Fruit fly (Drosophila melanogaster) whole organism, embryonic: ENCODE data around the gene Nf-YA.
A peak's percentile ranks its signal among the peaks of the same experiment; 100 is the strongest.

ENCODE experiments used
- Atf-2 ChIP-seq: fragments of 200-800 bp; sonication (Bioruptor generic); optimal IDR thresholded peaks from 2 replicates; lab custom pipeline; 2016; ENCODE audit warnings: missing biosample characterization, missing genetic modification characterization
- B-H1 ChIP-seq: fragments of 200-800 bp; sonication (Bioruptor generic); IDR thresholded peaks from 3 replicates; pipeline ENCODE4 v1.3.6; 2022; ENCODE audit warnings: missing biosample characterization, missing genetic modification characterization
- BtbVII ChIP-seq: fragments of 200-800 bp; sonication (Bioruptor generic); optimal IDR thresholded peaks from 3 replicates; lab custom pipeline; 2017; ENCODE audit warnings: missing biosample characterization, mild to moderate bottlenecking, missing genetic modification characterization
- Bteb2 ChIP-seq: fragments of 200-800 bp; sonication (Bioruptor generic); optimal IDR thresholded peaks from 2 replicates; lab custom pipeline; 2016; ENCODE audit warnings: missing biosample characterization, missing genetic modification characterization
- CG13775 ChIP-seq: fragments of 200-800 bp; sonication (Bioruptor generic); optimal IDR thresholded peaks from 3 replicates; lab custom pipeline; 2017; ENCODE audit warnings: missing biosample characterization, mild to moderate bottlenecking, missing genetic modification characterization
- CG2129 ChIP-seq: fragments of 200-800 bp; sonication (Bioruptor generic); IDR thresholded peaks from 2 replicates; pipeline ENCODE4 v1.3.6; 2022; ENCODE audit warnings: missing biosample characterization, missing genetic modification characterization; ENCODE audit not compliant: partially characterized antibody
- CG2889 ChIP-seq: fragments of 200-800 bp; sonication (Bioruptor generic); IDR thresholded peaks from 3 replicates; pipeline ENCODE4 v1.3.6; 2022; ENCODE audit warnings: missing biosample characterization, missing genetic modification characterization
- CG30403 ChIP-seq: fragments of 200-800 bp; sonication (Bioruptor generic); optimal IDR thresholded peaks from 3 replicates; lab custom pipeline; 2016; ENCODE audit warnings: missing biosample characterization, missing genetic modification characterization
- CG31224 ChIP-seq: fragments of 200-800 bp; sonication (Bioruptor generic); IDR thresholded peaks from 2 replicates; pipeline ENCODE4 v1.3.6; 2022; ENCODE audit warnings: missing biosample characterization, missing genetic modification characterization
- CG3163 ChIP-seq: fragments of 200-800 bp; sonication (Bioruptor generic); optimal IDR thresholded peaks from 3 replicates; lab custom pipeline; 2016; ENCODE audit warnings: missing biosample characterization, missing genetic modification characterization
- CG3838 ChIP-seq: fragments of 200-800 bp; sonication (Bioruptor generic); optimal IDR thresholded peaks from 3 replicates; lab custom pipeline; 2016; ENCODE audit warnings: missing biosample characterization, missing genetic modification characterization
- CG4282 ChIP-seq: fragments of 200-800 bp; sonication (Bioruptor generic); optimal IDR thresholded peaks from 2 replicates; lab custom pipeline; 2016; ENCODE audit warnings: missing biosample characterization, missing genetic modification characterization
- CG6689 ChIP-seq: fragments of 200-800 bp; sonication (Bioruptor generic); IDR thresholded peaks from 2 replicates; pipeline ENCODE4 v1.3.6; 2022; ENCODE audit warnings: missing biosample characterization, missing genetic modification characterization
- CG6791 ChIP-seq: fragments of 200-800 bp; sonication (Bioruptor generic); IDR thresholded peaks from 3 replicates; pipeline ENCODE4 v1.3.6; 2022; ENCODE audit warnings: missing biosample characterization, missing genetic modification characterization; ENCODE audit not compliant: partially characterized antibody
- CG6854 ChIP-seq: fragments of 200-800 bp; sonication (Bioruptor generic); optimal IDR thresholded peaks from 3 replicates; lab custom pipeline; 2017; ENCODE audit warnings: missing biosample characterization, mild to moderate bottlenecking, missing genetic modification characterization
- CG7556 ChIP-seq: fragments of 200-800 bp; sonication (Bioruptor generic); optimal IDR thresholded peaks from 2 replicates; lab custom pipeline; 2017; ENCODE audit warnings: missing biosample characterization, mild to moderate bottlenecking, missing genetic modification characterization
- CG9797 ChIP-seq: fragments of 200-800 bp; sonication (Bioruptor generic); optimal IDR thresholded peaks from 3 replicates; lab custom pipeline; 2018; ENCODE audit warnings: missing biosample characterization, mild to moderate bottlenecking, missing genetic modification characterization
- CG9817 ChIP-seq: fragments of 200-800 bp; sonication (Bioruptor generic); optimal IDR thresholded peaks from 2 replicates; lab custom pipeline; 2018; ENCODE audit warnings: missing biosample characterization, mild to moderate bottlenecking, missing genetic modification characterization, moderate library complexity
- Chrac-16 ChIP-seq: fragments of 200-800 bp; sonication (Bioruptor generic); optimal IDR thresholded peaks from 3 replicates; lab custom pipeline; 2016; ENCODE audit warnings: missing biosample characterization, missing genetic modification characterization
- CrebB ChIP-seq: fragments of 200-800 bp; sonication (Bioruptor generic); optimal IDR thresholded peaks from 3 replicates; lab custom pipeline; 2018; ENCODE audit warnings: missing biosample characterization, mild to moderate bottlenecking, missing genetic modification characterization
- E2f2 ChIP-seq: fragments of 200-800 bp; sonication (Bioruptor generic); IDR thresholded peaks from 2 replicates; pipeline ENCODE4 v1.3.6; 2022; ENCODE audit warnings: missing biosample characterization, missing genetic modification characterization
- ERR ChIP-seq: fragments of 200-800 bp; sonication (Bioruptor generic); optimal IDR thresholded peaks from 2 replicates; lab custom pipeline; 2016; ENCODE audit warnings: missing biosample characterization, missing genetic modification characterization
- HLH54F ChIP-seq: fragments of 200-800 bp; sonication (Bioruptor generic); optimal IDR thresholded peaks from 3 replicates; lab custom pipeline; 2016; ENCODE audit warnings: missing biosample characterization, missing genetic modification characterization
- HmgD ChIP-seq: fragments of 200-800 bp; sonication (Bioruptor generic); optimal IDR thresholded peaks from 3 replicates; lab custom pipeline; 2016; ENCODE audit warnings: missing biosample characterization, missing genetic modification characterization
- MESR4 ChIP-seq: fragments of 200-800 bp; sonication (Bioruptor generic); optimal IDR thresholded peaks from 2 replicates; lab custom pipeline; 2018; ENCODE audit warnings: missing biosample characterization, mild to moderate bottlenecking, missing genetic modification characterization, moderate library complexity
- MTF-1 ChIP-seq: fragments of 200-800 bp; sonication (Bioruptor generic); optimal IDR thresholded peaks from 2 replicates; lab custom pipeline; 2018; ENCODE audit warnings: missing biosample characterization, mild to moderate bottlenecking, missing genetic modification characterization, borderline replicate concordance
- Pdp1 ChIP-seq, 2 experiments: fragments of 200-800 bp; sonication (Bioruptor generic); optimal IDR thresholded peaks; 3 replicates each; lab custom pipeline; 2016; ENCODE audit warnings: missing biosample characterization in 2 of 2, missing genetic modification characterization in 2 of 2, mild to moderate bottlenecking in 1 of 2, moderate library complexity in 1 of 2
- Ravus ChIP-seq: fragments of 200-800 bp; sonication (Bioruptor generic); IDR thresholded peaks from 2 replicates; pipeline ENCODE4 v1.3.6; 2022; ENCODE audit warnings: missing biosample characterization, missing genetic modification characterization
- Side ChIP-seq: fragments of 200-800 bp; sonication (Bioruptor generic); optimal IDR thresholded peaks from 2 replicates; lab custom pipeline; 2016; ENCODE audit warnings: missing biosample characterization, missing genetic modification characterization
- Sry-β ChIP-seq: fragments of 200-800 bp; sonication (Bioruptor generic); optimal IDR thresholded peaks from 2 replicates; lab custom pipeline; 2018; ENCODE audit warnings: missing biosample characterization, mild to moderate bottlenecking, missing genetic modification characterization, moderate library complexity
- Sry-δ ChIP-seq: fragments of 200-800 bp; sonication (Bioruptor generic); optimal IDR thresholded peaks from 2 replicates; lab custom pipeline; 2016; ENCODE audit warnings: missing biosample characterization, missing genetic modification characterization
- YL-1 ChIP-seq: fragments of 200-800 bp; sonication (Bioruptor generic); optimal IDR thresholded peaks from 3 replicates; lab custom pipeline; 2017; ENCODE audit warnings: missing biosample characterization, mild to moderate bottlenecking, missing genetic modification characterization
- amos ChIP-seq: fragments of 200-800 bp; sonication (Bioruptor generic); IDR thresholded peaks from 2 replicates; pipeline ENCODE4 v1.3.6; 2022; ENCODE audit warnings: missing biosample characterization, missing genetic modification characterization; ENCODE audit not compliant: partially characterized antibody
- chn ChIP-seq: fragments of 200-800 bp; sonication (Bioruptor generic); optimal IDR thresholded peaks from 2 replicates; lab custom pipeline; 2016; ENCODE audit warnings: missing biosample characterization, missing genetic modification characterization
- dan ChIP-seq: fragments of 200-800 bp; sonication (Bioruptor generic); IDR thresholded peaks from 2 replicates; pipeline ENCODE4 v1.3.6; 2022; ENCODE audit warnings: missing biosample characterization, missing genetic modification characterization
- hkb ChIP-seq, 2 experiments: fragments of 200-800 bp in 1 of 2; fragments of >200 bp in 1 of 2; sonication (Bioruptor generic) in 1 of 2; IDR thresholded peaks in 1 of 2; optimal IDR thresholded peaks in 1 of 2; 2 replicates each; pipeline versions ENCODE4 v1.3.6 to Lab custom; 2017 to 2022; ENCODE audit warnings: missing biosample characterization in 1 of 2, missing genetic modification characterization in 1 of 2
- luna ChIP-seq: fragments of 200-800 bp; sonication (Bioruptor generic); optimal IDR thresholded peaks from 2 replicates; lab custom pipeline; 2016; ENCODE audit warnings: missing biosample characterization, missing genetic modification characterization
- mld ChIP-seq: fragments of 200-800 bp; sonication (Bioruptor generic); IDR thresholded peaks from 3 replicates; pipeline ENCODE4 v1.3.6; 2022; ENCODE audit warnings: missing biosample characterization, missing genetic modification characterization; ENCODE audit not compliant: partially characterized antibody
- odd ChIP-seq: fragments of 200-800 bp; sonication (Bioruptor generic); optimal IDR thresholded peaks from 2 replicates; lab custom pipeline; 2017; ENCODE audit warnings: missing biosample characterization, mild to moderate bottlenecking, missing genetic modification characterization
- pum ChIP-seq: fragments of 200-800 bp; sonication (Bioruptor generic); optimal IDR thresholded peaks from 2 replicates; lab custom pipeline; 2016; ENCODE audit warnings: missing biosample characterization, missing genetic modification characterization
- ranshi ChIP-seq: fragments of 200-800 bp; sonication (Bioruptor generic); IDR thresholded peaks from 2 replicates; pipeline ENCODE4 v1.3.6; 2022; ENCODE audit warnings: missing biosample characterization, missing genetic modification characterization
- run ChIP-seq: fragments of 200-800 bp; sonication (Bioruptor generic); optimal IDR thresholded peaks from 3 replicates; lab custom pipeline; 2018; ENCODE audit warnings: missing biosample characterization, mild to moderate bottlenecking, missing genetic modification characterization
- sc ChIP-seq, 3 experiments: fragments of >200 bp in 2 of 3; fragments of 200-800 bp in 1 of 3; sonication (Bioruptor generic) in 1 of 3; optimal IDR thresholded peaks; 2 replicates in 2 of 3; 3 replicates in 1 of 3; lab custom pipeline; 2017; ENCODE audit warnings: mild to moderate bottlenecking in 1 of 3, missing biosample characterization in 1 of 3, missing genetic modification characterization in 1 of 3, missing genetic modification reagents in 1 of 3
- schlank ChIP-seq: fragments of 200-800 bp; sonication (Bioruptor generic); optimal IDR thresholded peaks from 2 replicates; lab custom pipeline; 2018; ENCODE audit warnings: missing biosample characterization, mild to moderate bottlenecking, missing genetic modification characterization
- sim ChIP-seq: fragments of 200-800 bp; sonication (Bioruptor generic); IDR thresholded peaks from 2 replicates; pipeline ENCODE4 v1.3.6; 2022; ENCODE audit warnings: missing biosample characterization, missing genetic modification characterization
- tin ChIP-seq: fragments of 200-800 bp; sonication (Bioruptor generic); optimal IDR thresholded peaks from 3 replicates; lab custom pipeline; 2016; ENCODE audit warnings: missing biosample characterization, missing genetic modification characterization
- trem ChIP-seq: fragments of 200-800 bp; optimal IDR thresholded peaks from 3 replicates; lab custom pipeline; 2019; ENCODE audit warnings: missing biosample characterization, mild to moderate bottlenecking, missing genetic modification characterization, moderate library complexity
- tup ChIP-seq: fragments of 200-800 bp; sonication (Bioruptor generic); optimal IDR thresholded peaks from 2 replicates; lab custom pipeline; 2016; ENCODE audit warnings: missing biosample characterization, mild to moderate bottlenecking, missing genetic modification characterization, moderate library complexity
- wor ChIP-seq: fragments of 200-800 bp; sonication (Bioruptor generic); IDR thresholded peaks from 2 replicates; pipeline ENCODE4 v1.3.6; 2022; ENCODE audit warnings: missing biosample characterization, missing genetic modification characterization

Nf-YA gene

DNA sequence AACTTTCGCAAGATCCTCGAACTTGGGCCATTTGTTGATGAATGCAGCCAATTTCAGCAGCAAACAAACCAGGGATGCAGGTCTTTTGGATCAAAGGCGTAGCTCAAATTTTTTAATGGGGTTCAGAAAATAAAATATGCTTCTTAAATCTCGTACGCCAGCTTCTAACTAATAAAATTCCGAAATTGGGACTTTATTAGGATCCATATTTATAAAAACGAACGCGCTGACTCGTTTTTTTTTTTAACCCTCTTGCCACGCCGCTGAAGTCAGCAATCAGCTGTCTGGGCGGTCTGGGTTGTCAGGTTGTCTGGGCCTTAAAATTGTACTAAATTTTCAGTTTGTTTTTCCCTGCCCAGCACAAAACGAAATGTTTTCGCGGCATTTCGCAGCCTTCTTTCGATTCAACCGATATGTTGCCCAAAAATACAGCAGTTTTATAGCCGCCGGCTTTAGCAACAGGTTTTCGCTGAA lies 15.6 kb upstream of the Nf-YA start, which contains the start of gene CG3437 (continued):
- TF ChIP-seq CG6854 = peak; percentile 98
- peak; percentile 99 for TF ChIP-seq HLH54F
- peak; percentile 89 for TF ChIP-seq E2f2 (GFP tag; lab: Robert Waterston, UW)
- TF ChIP-seq chn (GFP tag; lab: Kevin White, UChicago) = peak; percentile 99
- peak; percentile 98 for TF ChIP-seq Bteb2 (GFP tag; lab: Kevin White, UChicago)
- TF ChIP-seq Sry-δ (GFP tag; lab: Kevin White, UChicago) = peak; percentile 78
- peak; percentile 99 for TF ChIP-seq CG9817
- peak; percentile 99 for TF ChIP-seq B-H1 (GFP tag; lab: Robert Waterston, UW)
- TF ChIP-seq run (tag; lab: Kevin White, UChicago) = peak; percentile 94
- peak; percentile 44; the same call in 1 of the 2 replicates for TF ChIP-seq amos (GFP tag; lab: Robert Waterston, UW)
- TF ChIP-seq tup (GFP tag; lab: Kevin White, UChicago) = peak; percentile 97
- TF ChIP-seq Side (GFP tag; lab: Kevin White, UChicago) = peak; percentile 99
- peak; percentile 97 to 99 for TF ChIP-seq Pdp1 (GFP tag; optimal IDR thresholded peaks at IDR 0.05; lab: Kevin White, UChicago)
- TF ChIP-seq MESR4 = peak; percentile 84
- peak; percentile 98 for TF ChIP-seq CG13775 (GFP tag; lab: Kevin White, UChicago)
- peak; percentile 97 for TF ChIP-seq CG4282 (GFP tag; lab: Kevin White, UChicago)
- TF ChIP-seq dan (GFP tag; lab: Robert Waterston, UW) = peak; percentile 98
- TF ChIP-seq CG3838 (GFP tag; lab: Kevin White, UChicago) = peak; percentile 96
- peak; percentile 99 for TF ChIP-seq pum
- peak; percentile 96 for TF ChIP-seq Ravus (GFP tag; lab: Robert Waterston, UW)
- peak; percentile 98 for TF ChIP-seq odd (GFP tag; lab: Kevin White, UChicago)
- TF ChIP-seq Atf-2 = peak; percentile 98
- peak; percentile 97 for TF ChIP-seq wor (GFP tag; lab: Robert Waterston, UW)
- no peak for TF ChIP-seq mld (GFP tag; lab: Robert Waterston, UW)
- peak; percentile 99 for TF ChIP-seq CG6689 (GFP tag; lab: Robert Waterston, UW)
- 0 out of 2 replicates have a peak, but pooled peaks have one; percentile 11 for TF ChIP-seq CG2129 (GFP tag; lab: Robert Waterston, UW)
- peak; percentile 98 for TF ChIP-seq Chrac-16 (GFP tag; lab: Kevin White, UChicago)
- peak; percentile 74 for TF ChIP-seq Sry-β
- no peak for TF ChIP-seq sc (optimal IDR thresholded peaks at IDR 0.05; lab: Kevin White, UChicago)
- TF ChIP-seq sc (GFP tag; optimal IDR thresholded peaks at IDR 0.05; lab: Kevin White, UChicago) = peak; percentile 96
- TF ChIP-seq MTF-1 (GFP tag; lab: Kevin White, UChicago) = peak; percentile 97
- TF ChIP-seq sim (GFP tag; lab: Robert Waterston, UW) = peak; percentile 99
- TF ChIP-seq CG3163 (GFP tag; lab: Kevin White, UChicago) = peak; percentile 91
- peak; percentile 96 for TF ChIP-seq schlank (tag; lab: Kevin White, UChicago)
- peak; percentile 99 for TF ChIP-seq CG30403 (GFP tag; lab: Kevin White, UChicago)
- no peak for TF ChIP-seq CG6791
- peak; percentile 98 for TF ChIP-seq tin
- TF ChIP-seq CG7556 = peak; percentile 98
- TF ChIP-seq CG31224 = peak; percentile 97
- TF ChIP-seq HmgD (GFP tag; lab: Kevin White, UChicago) = peak; percentile 97
- peak; percentile 98 for TF ChIP-seq CrebB (tag; lab: Kevin White, UChicago)
- peak; percentile 98 for TF ChIP-seq YL-1 (GFP tag; lab: Kevin White, UChicago)
- TF ChIP-seq trem (tag; lab: Kevin White, UChicago) = peak; percentile 84
- TF ChIP-seq ranshi = peak; percentile 99
- peak; percentile 74 for TF ChIP-seq CG9797 (GFP tag; lab: Kevin White, UChicago)
- peak; percentile 98 for TF ChIP-seq BtbVII
- TF ChIP-seq ERR = peak; percentile 97
- peak; percentile 98 for TF ChIP-seq CG2889 (GFP tag; lab: Robert Waterston, UW)
- peak; percentile 90 for TF ChIP-seq luna (GFP tag; lab: Kevin White, UChicago)
- TF ChIP-seq hkb (optimal IDR thresholded peaks at IDR 0.05; lab: Kevin White, UChicago) = peak; percentile 34
- TF ChIP-seq hkb (GFP tag; IDR thresholded peaks at IDR 0.05; lab: Robert Waterston, UW) = peak; percentile 99
